Worm (Caenorhabditis elegans) whole organism, L1 larva: ENCODE data around the gene nspc-19.

Experiments used
- C16A3.4 ChIP-seq: fragments of 150-350 bp; optimal IDR thresholded peaks from 2 replicates; lab custom pipeline; 2014; ENCODE audit warnings: missing biosample characterization, missing genetic modification characterization
- C34B4.2 ChIP-seq: sonication (generic microtip); optimal IDR thresholded peaks from 2 replicates; lab custom pipeline; 2017; ENCODE audit warnings: mild to moderate bottlenecking, missing genetic modification characterization, missing compliant biosample characterization
- aha-1 ChIP-seq: fragments of 150-350 bp; optimal IDR thresholded peaks from 2 replicates; lab custom pipeline; 2014; ENCODE audit warnings: missing biosample characterization, missing genetic modification characterization
- alr-1 ChIP-seq: fragments of 200-800 bp; sonication (Bioruptor generic); optimal IDR thresholded peaks from 2 replicates; lab custom pipeline; 2018; ENCODE audit warnings: borderline replicate concordance, mild to moderate bottlenecking, missing genetic modification characterization, missing compliant biosample characterization
- blmp-1 ChIP-seq: fragments of 150-350 bp; optimal IDR thresholded peaks from 2 replicates; lab custom pipeline; 2014; ENCODE audit warnings: missing biosample characterization, missing genetic modification characterization
- ceh-8 ChIP-seq: fragments of 200-800 bp; sonication (Bioruptor generic); optimal IDR thresholded peaks from 2 replicates; lab custom pipeline; 2018; ENCODE audit warnings: mild to moderate bottlenecking, missing genetic modification characterization, moderate library complexity, missing compliant biosample characterization
- ceh-82 ChIP-seq, 3 experiments: fragments of 150-350 bp in 1 of 3; sonication (generic microtip) in 2 of 3; optimal IDR thresholded peaks; 2 replicates each; lab custom pipeline; 2014 to 2017; ENCODE audit warnings: missing biosample characterization in 3 of 3, missing genetic modification characterization in 3 of 3
- ceh-88 ChIP-seq: fragments of 200-800 bp; sonication (Bioruptor generic); IDR thresholded peaks from 2 replicates; pipeline ENCODE4 v1.3.6; 2022; ENCODE audit warnings: missing genetic modification characterization, missing compliant biosample characterization
- dpl-1 ChIP-seq, 3 experiments: fragments of 150-350 bp in 2 of 3; sonication (generic microtip) in 1 of 3; optimal IDR thresholded peaks; 2 replicates each; lab custom pipeline; 2014 to 2017; ENCODE audit warnings: missing biosample characterization in 3 of 3, missing genetic modification characterization in 3 of 3, missing genetic modification reagents in 3 of 3
- dsc-1 ChIP-seq: sonication (generic microtip); optimal IDR thresholded peaks from 2 replicates; lab custom pipeline; 2016; ENCODE audit warnings: mild to moderate bottlenecking, missing genetic modification characterization, missing compliant biosample characterization
- efl-3 ChIP-seq: fragments of 200-800 bp; sonication (Bioruptor generic); optimal IDR thresholded peaks from 2 replicates; lab custom pipeline; 2018; ENCODE audit warnings: mild to moderate bottlenecking, missing genetic modification characterization, missing compliant biosample characterization
- elt-2 ChIP-seq: sonication (generic microtip); optimal IDR thresholded peaks from 2 replicates; lab custom pipeline; 2016; ENCODE audit warnings: missing genetic modification characterization, mild to moderate bottlenecking, inconsistent platforms, missing compliant biosample characterization, missing genetic modification reagents
- elt-3 ChIP-seq, 6 experiments: fragments of 150-350 bp in 1 of 6; sonication (generic microtip); optimal IDR thresholded peaks; 2 replicates each; lab custom pipeline; 2017 to 2018; ENCODE audit warnings: missing biosample characterization in 6 of 6, missing genetic modification characterization in 6 of 6, inconsistent platforms in 1 of 6
- ets-5 ChIP-seq: fragments of 200-800 bp; sonication (Bioruptor generic); IDR thresholded peaks from 2 replicates; pipeline ENCODE4 v1.3.6; 2022; ENCODE audit warnings: missing genetic modification characterization, missing compliant biosample characterization
- fkh-4 ChIP-seq: sonication (generic microtip); optimal IDR thresholded peaks from 2 replicates; lab custom pipeline; 2016; ENCODE audit warnings: missing compliant biosample characterization, missing genetic modification characterization, borderline replicate concordance
- fkh-8 ChIP-seq: sonication (generic microtip); optimal IDR thresholded peaks from 2 replicates; lab custom pipeline; 2016; ENCODE audit warnings: mild to moderate bottlenecking, missing genetic modification characterization, missing compliant biosample characterization
- grh-1 ChIP-seq: fragments of 200-800 bp; sonication (Bioruptor generic); IDR thresholded peaks from 2 replicates; pipeline ENCODE4 v1.3.6; 2022; ENCODE audit warnings: missing genetic modification reagents, missing genetic modification characterization, missing compliant biosample characterization
- hlh-17 ChIP-seq: fragments of 200-800 bp; sonication (Bioruptor generic); optimal IDR thresholded peaks from 2 replicates; lab custom pipeline; 2018; ENCODE audit warnings: missing genetic modification characterization, mild to moderate bottlenecking, missing compliant biosample characterization, moderate library complexity, borderline replicate concordance
- hpl-2 ChIP-seq: fragments of 150-350 bp; optimal IDR thresholded peaks from 2 replicates; lab custom pipeline; 2014; ENCODE audit warnings: missing biosample characterization, missing genetic modification reagents, missing genetic modification characterization
- irx-1 ChIP-seq: sonication (generic microtip); optimal IDR thresholded peaks from 2 replicates; lab custom pipeline; 2016; ENCODE audit warnings: missing genetic modification characterization, missing compliant biosample characterization
- isw-1 ChIP-seq: fragments of 200-800 bp; sonication (Bioruptor generic); IDR thresholded peaks from 2 replicates; pipeline ENCODE4 v1.3.6; 2022; ENCODE audit warnings: missing genetic modification characterization, missing compliant biosample characterization
- jun-1 ChIP-seq: fragments of 150-350 bp; optimal IDR thresholded peaks from 2 replicates; lab custom pipeline; 2014; ENCODE audit warnings: missing biosample characterization, missing genetic modification reagents, missing genetic modification characterization
- lin-14 ChIP-seq: fragments of 200-800 bp; sonication (Bioruptor generic); optimal IDR thresholded peaks from 2 replicates; lab custom pipeline; 2018; ENCODE audit warnings: mild to moderate bottlenecking, missing genetic modification characterization, moderate library complexity, missing compliant biosample characterization
- lin-15B ChIP-seq: fragments of 150-350 bp; sonication (generic microtip); optimal IDR thresholded peaks from 3 replicates; lab custom pipeline; 2014; ENCODE audit warnings: missing biosample characterization, missing genetic modification characterization
- lin-35 ChIP-seq, 2 experiments: fragments of 150-350 bp; optimal IDR thresholded peaks; 2 replicates each; lab custom pipeline; 2014; ENCODE audit warnings: missing biosample characterization in 2 of 2, missing genetic modification characterization in 2 of 2, missing genetic modification reagents in 2 of 2
- lir-3 ChIP-seq: sonication (generic microtip); optimal IDR thresholded peaks from 2 replicates; lab custom pipeline; 2016; ENCODE audit warnings: mild to moderate bottlenecking, missing genetic modification characterization, moderate library complexity, missing compliant biosample characterization; ENCODE audit not compliant: poor library complexity
- mdl-1 ChIP-seq, 2 experiments: fragments of 150-350 bp; optimal IDR thresholded peaks; 2 replicates each; lab custom pipeline; 2014 to 2017; ENCODE audit warnings: missing biosample characterization in 2 of 2, missing genetic modification characterization in 2 of 2, inconsistent platforms in 1 of 2
- nhr-20 ChIP-seq: sonication (generic microtip); optimal IDR thresholded peaks from 2 replicates; lab custom pipeline; 2016; ENCODE audit warnings: mild to moderate bottlenecking, missing genetic modification characterization, missing compliant biosample characterization
- nhr-237 ChIP-seq: fragments of 150-350 bp; optimal IDR thresholded peaks from 2 replicates; lab custom pipeline; 2014; ENCODE audit warnings: missing biosample characterization, missing genetic modification characterization
- nhr-71 ChIP-seq: sonication (generic microtip); optimal IDR thresholded peaks from 2 replicates; lab custom pipeline; 2016; ENCODE audit warnings: mild to moderate bottlenecking, missing genetic modification characterization, moderate library complexity, missing compliant biosample characterization
- nhr-77 ChIP-seq: fragments of 150-350 bp; optimal IDR thresholded peaks from 2 replicates; lab custom pipeline; 2014; ENCODE audit warnings: missing biosample characterization, missing genetic modification characterization
- nhr-85 ChIP-seq: sonication (generic microtip); peaks from one replicate; lab custom pipeline; 2016; ENCODE audit warnings: missing genetic modification characterization, inconsistent platforms, missing compliant biosample characterization
- rnt-1 ChIP-seq: sonication (generic microtip); optimal IDR thresholded peaks from 2 replicates; lab custom pipeline; 2016; ENCODE audit warnings: mild to moderate bottlenecking, missing genetic modification characterization, moderate library complexity, missing compliant biosample characterization
- snu-23 ChIP-seq: sonication (generic microtip); optimal IDR thresholded peaks from 2 replicates; lab custom pipeline; 2016; ENCODE audit warnings: missing genetic modification characterization, missing compliant biosample characterization
- sox-4 ChIP-seq: sonication (generic microtip); optimal IDR thresholded peaks from 2 replicates; lab custom pipeline; 2016; ENCODE audit warnings: missing genetic modification characterization, missing compliant biosample characterization
- sup-37 ChIP-seq: fragments of 200-800 bp; sonication (Bioruptor generic); optimal IDR thresholded peaks from 2 replicates; lab custom pipeline; 2018; ENCODE audit warnings: mild to moderate bottlenecking, missing genetic modification characterization, missing compliant biosample characterization
- tlp-1 ChIP-seq: fragments of 150-350 bp; optimal IDR thresholded peaks from 2 replicates; lab custom pipeline; 2014; ENCODE audit warnings: missing biosample characterization, missing genetic modification characterization
- unc-130 ChIP-seq: fragments of 150-350 bp; optimal IDR thresholded peaks from 2 replicates; lab custom pipeline; 2017; ENCODE audit warnings: missing biosample characterization, missing genetic modification characterization, inconsistent platforms
- unc-62 ChIP-seq: fragments of 150-350 bp; optimal IDR thresholded peaks from 2 replicates; lab custom pipeline; 2014; ENCODE audit warnings: missing biosample characterization, missing genetic modification reagents, missing genetic modification characterization
- unc-98 ChIP-seq: fragments of 200-800 bp; sonication (Bioruptor generic); IDR thresholded peaks from 2 replicates; pipeline ENCODE4 v1.3.6; 2022; ENCODE audit warnings: missing genetic modification characterization, missing compliant biosample characterization
- vab-15 ChIP-seq: sonication (generic microtip); optimal IDR thresholded peaks from 2 replicates; lab custom pipeline; 2017; ENCODE audit warnings: missing genotype, mild to moderate bottlenecking, missing genetic modification characterization, missing compliant biosample characterization
- xbp-1 ChIP-seq: sonication (generic microtip); optimal IDR thresholded peaks from 2 replicates; lab custom pipeline; 2016; ENCODE audit warnings: missing genetic modification characterization, missing compliant biosample characterization
- zip-4 ChIP-seq: fragments of 200-800 bp; sonication (Bioruptor generic); optimal IDR thresholded peaks from 2 replicates; lab custom pipeline; 2018; ENCODE audit warnings: mild to moderate bottlenecking, missing genetic modification characterization, moderate library complexity, missing compliant biosample characterization
- ztf-11 ChIP-seq, 2 experiments: sonication (generic microtip); optimal IDR thresholded peaks; 2 replicates each; lab custom pipeline; 2016 to 2017; ENCODE audit warnings: missing genetic modification characterization in 2 of 2, missing biosample characterization in 1 of 2, missing compliant biosample characterization in 1 of 2
- ztf-4 ChIP-seq: fragments of 150-350 bp; optimal IDR thresholded peaks from 2 replicates; lab custom pipeline; 2014; ENCODE audit warnings: missing biosample characterization, missing genetic modification characterization

nspc-19 gene

DNA sequence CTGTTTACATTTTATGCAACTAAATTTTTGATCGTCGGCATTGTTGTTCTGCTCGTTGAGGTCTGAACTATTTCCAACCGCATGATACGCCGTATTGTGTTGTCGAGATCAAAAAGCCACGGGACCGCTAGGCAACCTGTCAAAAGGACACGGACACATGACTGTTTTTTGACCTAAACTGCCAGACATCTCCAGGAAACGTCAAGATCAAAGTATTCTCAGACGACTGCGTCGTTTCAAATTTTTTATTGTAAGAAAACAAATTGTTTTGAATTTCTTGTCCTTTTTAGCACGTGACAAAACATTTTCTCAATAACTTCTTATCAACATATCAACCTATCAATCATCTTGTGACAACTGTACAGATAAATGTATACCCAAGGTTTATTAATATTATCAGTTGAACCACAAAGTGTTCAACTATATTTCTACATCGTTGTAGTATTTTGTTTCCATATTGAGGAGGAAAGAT lies 26.3 kb upstream of the nspc-19 start (continued):
- no peak for TF ChIP-seq ets-5 (GFP tag; lab: Robert Waterston, UW)
- TF ChIP-seq nhr-85 (tag; lab: Kevin White, UChicago), result peak; percentile 98
- no peak for TF ChIP-seq C34B4.2 (tag; lab: Kevin White, UChicago)

DNA sequence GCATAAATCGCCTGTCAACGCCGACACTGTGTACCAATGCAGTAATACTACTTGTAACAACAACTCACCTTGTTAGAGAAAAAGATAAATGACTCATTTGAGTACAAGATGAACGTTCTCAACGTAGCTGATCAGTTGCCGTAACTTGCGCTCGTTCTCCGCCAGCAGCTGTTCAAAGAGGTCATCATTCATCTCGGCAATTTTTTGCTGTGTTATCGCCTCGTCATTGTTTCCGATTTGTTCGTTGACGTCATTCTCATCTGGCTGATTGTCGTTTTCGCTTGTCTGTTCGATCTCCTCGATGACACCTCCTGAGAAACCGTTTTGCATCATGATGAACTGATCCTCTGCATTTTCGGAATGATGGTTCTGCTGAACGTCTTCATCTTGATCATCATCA lies 25.2 kb upstream of the nspc-19 start:
- TF ChIP-seq ceh-88 (GFP tag; lab: Robert Waterston, UW) (no peak), ztf-11 (tag; optimal IDR thresholded peaks at IDR 0.05; lab: Kevin White, UChicago) (no peak), lin-35 (GFP tag; optimal IDR thresholded peaks at IDR 0.05; lab: Kevin White, UChicago) (no peak), blmp-1 (tag; lab: Kevin White, UChicago) (peak; percentile 40), dpl-1 (GFP tag; optimal IDR thresholded peaks at IDR 0.05; lab: Kevin White, UChicago) (no peak), nhr-71 (tag; lab: Kevin White, UChicago) (peak; percentile 34), lin-14 (GFP tag; lab: Kevin White, UChicago) (peak; percentile 47), rnt-1 (tag; lab: Kevin White, UChicago) (peak; percentile 28), C34B4.2 (tag; lab: Kevin White, UChicago) (no peak)

DNA sequence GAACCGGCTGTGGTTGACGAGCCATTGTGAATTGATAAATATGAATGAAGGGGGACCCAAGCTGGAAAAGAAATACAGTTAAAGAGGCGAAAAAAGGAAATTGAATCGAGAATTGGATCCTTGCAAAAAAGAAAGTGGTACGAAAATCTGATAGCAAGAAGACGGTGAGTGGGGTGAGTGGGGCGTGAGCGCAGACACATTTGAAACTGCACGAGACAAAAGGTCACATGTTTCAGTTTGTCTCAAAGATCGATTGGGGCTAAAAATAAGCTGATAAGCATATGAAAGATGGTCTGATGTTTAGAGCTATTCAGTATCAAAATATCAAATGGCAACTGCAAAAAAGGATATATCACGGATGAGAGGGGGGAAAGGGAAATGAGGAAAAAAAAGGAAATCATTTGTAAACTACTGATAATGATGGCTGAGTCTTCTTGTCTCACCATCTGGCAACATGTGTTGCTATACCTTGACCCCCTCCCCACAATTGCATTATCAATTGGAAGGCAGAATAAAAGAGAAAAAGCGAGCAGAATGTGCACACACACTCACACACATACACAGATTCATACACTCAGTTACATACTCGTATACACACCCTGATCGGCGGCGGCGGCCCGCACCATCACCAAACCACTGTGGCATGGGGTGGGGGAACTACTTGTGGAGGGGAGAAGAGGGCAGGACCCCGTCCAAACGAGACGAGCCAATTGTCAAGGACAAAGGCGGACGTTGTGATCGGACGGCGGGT lies 24.5 kb upstream of the nspc-19 start, which contains the start of gene M163.1:
M163.1 (minus strand) TSS at position 25 of the 751 bp plus-strand sequence.
- peak; percentile 52 for TF ChIP-seq nhr-71 (tag; lab: Kevin White, UChicago)
- TF ChIP-seq unc-62, result no peak
- no peak for TF ChIP-seq nhr-237
- TF ChIP-seq lin-15B (tag; lab: Kevin White, UChicago), result no peak
- TF ChIP-seq isw-1 (GFP tag; lab: Robert Waterston, UW), result no peak
- no peak for TF ChIP-seq hpl-2
- TF ChIP-seq nhr-85 (tag; lab: Kevin White, UChicago), result peak; percentile 73
- no peak for TF ChIP-seq fkh-8 (tag; lab: Kevin White, UChicago)
- no peak for TF ChIP-seq unc-98 (GFP tag; lab: Robert Waterston, UW)
- no peak for TF ChIP-seq mdl-1 (tag; optimal IDR thresholded peaks at IDR 0.05; lab: Kevin White, UChicago)
- TF ChIP-seq sup-37 (GFP tag; lab: Kevin White, UChicago), result no peak
- TF ChIP-seq sox-4 (tag; lab: Kevin White, UChicago), result no peak
- TF ChIP-seq nhr-77, result no peak
- TF ChIP-seq xbp-1 (tag; lab: Kevin White, UChicago), result no peak
- peak; percentile 3 for TF ChIP-seq unc-130 (tag; lab: Kevin White, UChicago)
- TF ChIP-seq ceh-8 (GFP tag; lab: Kevin White, UChicago), result no peak
- peak; percentile 22 for TF ChIP-seq rnt-1 (tag; lab: Kevin White, UChicago)
- no peak for TF ChIP-seq lir-3 (tag; lab: Kevin White, UChicago)
- no peak for TF ChIP-seq aha-1
- no peak for TF ChIP-seq tlp-1 (tag; lab: Kevin White, UChicago)
- no peak for TF ChIP-seq ceh-82 (tag; optimal IDR thresholded peaks at IDR 0.05; lab: Kevin White, UChicago)
- no peak for TF ChIP-seq vab-15 (tag; lab: Kevin White, UChicago)
- TF ChIP-seq ets-5 (GFP tag; lab: Robert Waterston, UW), result no peak
- no peak for TF ChIP-seq irx-1 (tag; lab: Kevin White, UChicago)
- TF ChIP-seq elt-2 (tag; lab: Kevin White, UChicago), result peak; percentile 31
- no peak for TF ChIP-seq alr-1 (tag; lab: Kevin White, UChicago)
- no peak for TF ChIP-seq dsc-1
- TF ChIP-seq hlh-17, result no peak
- no peak for TF ChIP-seq jun-1 (tag; lab: Kevin White, UChicago)
- TF ChIP-seq grh-1, result 0 out of 2 replicates have a peak, but pooled peaks have one; percentile 13
- no peak for TF ChIP-seq snu-23
- no peak for TF ChIP-seq zip-4 (GFP tag; lab: Kevin White, UChicago)
- no peak for TF ChIP-seq efl-3 (GFP tag; lab: Kevin White, UChicago)
- TF ChIP-seq nhr-20, result peak; percentile 52
- peak; percentile 53 for TF ChIP-seq lin-14 (GFP tag; lab: Kevin White, UChicago)
- TF ChIP-seq ztf-4 (tag; lab: Kevin White, UChicago), result no peak
- TF ChIP-seq C16A3.4 (tag; lab: Kevin White, UChicago), result no peak
- TF ChIP-seq fkh-4 (tag; lab: Kevin White, UChicago), result no peak
- no peak for TF ChIP-seq elt-3 (tag; optimal IDR thresholded peaks at IDR 0.05; lab: Kevin White, UChicago)
